Fruit fly (Drosophila melanogaster): Measurements from ENCODE around the gene CG43074.

CG43074 gene

dm6 chr3L:3484553-3484952 is at the start of gene CG43074:
Gene CG43074, minus strand, starts transcription at chr3L:3484653.
- TF ChIP-seq CG9705 (GFP tag; optimal IDR thresholded peaks at IDR 0.05) (no peak), OdsH (GFP tag; optimal IDR thresholded peaks at IDR 0.05) (no peak), Dif (GFP tag; optimal IDR thresholded peaks at IDR 0.05; ENCODE audit: partially characterized antibody) (no peak), Abd-B (GFP tag; optimal IDR thresholded peaks at IDR 0.05) (no peak), Vsx2 (GFP tag; optimal IDR thresholded peaks at IDR 0.05; ENCODE audit: partially characterized antibody) (no peak), tai (GFP tag; optimal IDR thresholded peaks at IDR 0.05) (no peak), psq (GFP tag; optimal IDR thresholded peaks at IDR 0.05) (no peak), dmrt93B (GFP tag; optimal IDR thresholded peaks at IDR 0.05) (no peak), dsf (GFP tag; optimal IDR thresholded peaks at IDR 0.05; ENCODE audit: borderline replicate concordance) (no peak), jim (GFP tag; optimal IDR thresholded peaks at IDR 0.05) (no peak), Mio (GFP tag; optimal IDR thresholded peaks at IDR 0.05) (no peak), rgr (GFP tag; optimal IDR thresholded peaks at IDR 0.05) (no peak)

dm6 chr3L:3534216-3534615 is 49.8 kb upstream of the CG43074 start:
- TF ChIP-seq psq (GFP tag; optimal IDR thresholded peaks at IDR 0.05) = no peak
- TF ChIP-seq dl (GFP tag; optimal IDR thresholded peaks at IDR 0.05; ENCODE audit: insufficient read depth in 1 of 2, partially characterized antibody in 2 of 2) = no peak
- TF ChIP-seq Mio (GFP tag; optimal IDR thresholded peaks at IDR 0.05) = no peak
- TF ChIP-seq OdsH (GFP tag; optimal IDR thresholded peaks at IDR 0.05) = no peak
- no peak for TF ChIP-seq Hr83 (GFP tag; optimal IDR thresholded peaks at IDR 0.05; ENCODE audit: poor library complexity, severe bottlenecking)
- TF ChIP-seq fru (GFP tag; optimal IDR thresholded peaks at IDR 0.05) = no peak

dm6 chr3L:3532867-3533266 is 48.4 kb upstream of the CG43074 start:
- TF ChIP-seq Mio (GFP tag; optimal IDR thresholded peaks at IDR 0.05) (no peak), ey (GFP tag; optimal IDR thresholded peaks at IDR 0.05) (no peak), sv (GFP tag; optimal IDR thresholded peaks at IDR 0.05) (no peak), Rel (GFP tag; optimal IDR thresholded peaks at IDR 0.05) (no peak), Rel (tag; optimal IDR thresholded peaks at IDR 0.05) (no peak), GATAd (GFP tag; optimal IDR thresholded peaks at IDR 0.05) (no peak), Dfd (GFP tag; optimal IDR thresholded peaks at IDR 0.05) (no peak), Abd-B (GFP tag; optimal IDR thresholded peaks at IDR 0.05) (no peak), Myc (optimal IDR thresholded peaks at IDR 0.05) (no peak), rgr (GFP tag; optimal IDR thresholded peaks at IDR 0.05) (no peak), HLH106 (tag; optimal IDR thresholded peaks at IDR 0.05) (no peak), brk (GFP tag; optimal IDR thresholded peaks at IDR 0.05) (no peak)

- no peak for TF ChIP-seq CG9705 (GFP tag; optimal IDR thresholded peaks at IDR 0.05)
- no peak for TF ChIP-seq woc (GFP tag; optimal IDR thresholded peaks at IDR 0.05)
- no peak for TF ChIP-seq Vsx2 (GFP tag; optimal IDR thresholded peaks at IDR 0.05; ENCODE audit: partially characterized antibody)
- no peak for TF ChIP-seq Jra (GFP tag; optimal IDR thresholded peaks at IDR 0.05)
- TF ChIP-seq Sp1 (GFP tag; optimal IDR thresholded peaks at IDR 0.05) = no peak
- no peak for TF ChIP-seq lola (GFP tag; optimal IDR thresholded peaks at IDR 0.05)
- no peak for TF ChIP-seq Rel (GFP tag; optimal IDR thresholded peaks at IDR 0.05)
- TF ChIP-seq Rel (tag; optimal IDR thresholded peaks at IDR 0.05) = no peak
- no peak for TF ChIP-seq foxo (GFP tag; optimal IDR thresholded peaks at IDR 0.05)
- no peak for TF ChIP-seq CG32264 (GFP tag; optimal IDR thresholded peaks at IDR 0.05)
- TF ChIP-seq ey (GFP tag; optimal IDR thresholded peaks at IDR 0.05) = no peak
- TF ChIP-seq Mio (GFP tag; optimal IDR thresholded peaks at IDR 0.05) = no peak
- TF ChIP-seq GATAd (GFP tag; optimal IDR thresholded peaks at IDR 0.05) = no peak
- TF ChIP-seq dmrt93B (GFP tag; optimal IDR thresholded peaks at IDR 0.05) = no peak
- TF ChIP-seq Hnf4 (GFP tag; optimal IDR thresholded peaks at IDR 0.05) = no peak
Observed at dm6 chr3L:3531359-3531758, 46.9 kb upstream of the CG43074 start.

DNA sequence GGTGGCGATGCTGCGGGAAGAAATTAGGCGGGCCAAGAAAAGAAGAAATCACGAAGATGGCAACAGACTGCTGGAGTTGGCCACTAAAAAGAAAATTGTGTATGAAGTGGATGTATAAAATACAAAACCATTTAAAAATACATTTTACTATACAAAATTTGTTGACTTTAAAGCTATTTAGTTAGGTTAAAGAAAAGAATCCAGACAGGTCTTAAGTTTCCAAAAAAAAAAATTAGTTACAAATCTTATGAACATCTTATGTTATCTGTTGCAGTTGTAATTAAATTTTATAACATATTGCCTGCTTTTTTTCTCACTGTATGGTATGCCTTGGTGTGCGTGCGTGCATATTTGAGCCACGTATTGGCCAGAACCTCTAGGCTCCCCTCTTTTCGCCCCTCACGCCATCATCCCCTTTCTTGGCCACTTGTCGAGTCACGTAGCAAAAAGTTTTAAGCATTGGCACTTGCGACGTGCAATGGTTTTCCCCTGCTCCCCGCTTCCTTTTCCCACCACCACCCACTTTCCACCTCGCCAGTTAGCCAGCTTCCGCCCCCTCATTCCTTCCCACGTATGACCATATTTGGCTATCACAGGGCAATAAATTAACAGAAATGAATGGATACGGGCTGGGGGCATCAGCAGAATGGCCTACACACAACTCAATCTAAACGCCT is 46.3 kb upstream of the CG43074 start:
- no peak for TF ChIP-seq tai (GFP tag; optimal IDR thresholded peaks at IDR 0.05)
- TF ChIP-seq sv (GFP tag; optimal IDR thresholded peaks at IDR 0.05) = no peak
- TF ChIP-seq psq (GFP tag; optimal IDR thresholded peaks at IDR 0.05) = no peak

Data from whole organism, wandering third instar larva.